Worm (Caenorhabditis elegans): ENCODE data around the gene nspc-15.

DNA sequence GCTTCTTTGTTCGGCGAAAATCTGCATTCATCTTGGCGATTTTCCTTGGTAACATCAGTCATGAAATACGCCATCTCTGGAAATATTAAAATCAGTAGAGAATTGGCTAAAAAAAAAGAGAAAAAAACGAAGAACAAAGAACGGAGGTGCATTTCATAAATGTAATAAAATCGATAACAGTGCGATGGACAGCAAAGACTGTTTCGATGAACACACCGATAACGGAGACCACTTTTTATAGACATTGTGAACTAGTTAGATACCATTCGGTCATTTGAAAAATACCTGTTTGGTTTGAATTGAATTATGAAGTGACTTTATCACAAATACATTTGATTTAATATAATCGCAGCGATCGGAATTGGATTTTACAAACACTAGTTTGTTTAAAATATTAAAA, 7.7 kb upstream of the nspc-15 start, which contains the start of gene F42F12.4:
- TF ChIP-seq fos-1 (tag; optimal IDR thresholded peaks at IDR 0.05) (peak; percentile 11), unc-39 (tag; optimal IDR thresholded peaks at IDR 0.05) (no peak), nhr-25 (tag; optimal IDR thresholded peaks at IDR 0.05) (no peak), nhr-10 (tag; optimal IDR thresholded peaks at IDR 0.05) (no peak), egl-27 (tag; optimal IDR thresholded peaks at IDR 0.05) (no peak), ceh-82 (tag; optimal IDR thresholded peaks at IDR 0.05) (no peak), elt-1 (tag; optimal IDR thresholded peaks at IDR 0.05) (no peak), unc-62 (GFP tag; optimal IDR thresholded peaks at IDR 0.05) (no peak), nhr-6 (tag; optimal IDR thresholded peaks at IDR 0.05) (no peak), lin-39 (tag; optimal IDR thresholded peaks at IDR 0.05) (no peak), blmp-1 (tag; optimal IDR thresholded peaks at IDR 0.05; ENCODE audit: insufficient read depth) (no peak), zag-1 (tag; optimal IDR thresholded peaks at IDR 0.05) (no peak), aly-2 (tag; optimal IDR thresholded peaks at IDR 0.05) (no peak), lsy-2 (tag; optimal IDR thresholded peaks at IDR 0.05) (no peak)
